In genomic region chrIII:5442711-5443253, ce11 we compare ENCODE assay signal across 3 worm cellular contexts.
A peak's percentile ranks its signal among the peaks of the same experiment; 100 is the strongest.
TF ChIP-seq lines count a peak whose summit lies in the region.

T24G10.2 (minus strand) TSS chrIII:5442761.
disl-2 (plus strand) TSS chrIII:5443167.

TF ChIP-seq in whole organism, L1 larva, 84 proteins besides CTCF, POLR2A, EP300 and RAD21 (continued from another document and continues in another):
- TF ChIP-seq hlh-17 (GFP tag; optimal IDR thresholded peaks at IDR 0.05; lab: Kevin White, UChicago; ENCODE audit: borderline replicate concordance) (no peak), nhr-12 (tag; optimal IDR thresholded peaks at IDR 0.05; lab: Kevin White, UChicago) (no peak), ceh-82 (tag; optimal IDR thresholded peaks at IDR 0.05; lab: Kevin White, UChicago) (peak in 2 of 3 experiments; percentile 5 to 74), tbx-2 (tag; optimal IDR thresholded peaks at IDR 0.05; lab: Kevin White, UChicago) (peak; percentile 28), ceh-63 (GFP tag; optimal IDR thresholded peaks at IDR 0.05; lab: Kevin White, UChicago) (no peak), nhr-71 (tag; optimal IDR thresholded peaks at IDR 0.05; lab: Kevin White, UChicago) (peak; percentile 37), blmp-1 (tag; optimal IDR thresholded peaks at IDR 0.05; lab: Kevin White, UChicago) (peak; percentile 63), nhr-90 (tag; optimal IDR thresholded peaks at IDR 0.05; lab: Kevin White, UChicago; ENCODE audit: poor library complexity) (no peak), nhr-85 (tag; lab: Kevin White, UChicago) (peak; percentile 63), swsn-7 (tag; optimal IDR thresholded peaks at IDR 0.05; lab: Kevin White, UChicago) (peak; percentile 30), aly-2 (tag; optimal IDR thresholded peaks at IDR 0.05; lab: Kevin White, UChicago) (no peak), mab-9 (GFP tag; IDR thresholded peaks at IDR 0.05; lab: Robert Waterston, UW) (no peak), zip-4 (GFP tag; optimal IDR thresholded peaks at IDR 0.05; lab: Kevin White, UChicago) (no peak), dsc-1 (tag; optimal IDR thresholded peaks at IDR 0.05; lab: Kevin White, UChicago) (no peak), nhr-76 (tag; optimal IDR thresholded peaks at IDR 0.05; lab: Kevin White, UChicago) (no peak), pag-3 (tag; optimal IDR thresholded peaks at IDR 0.05; lab: Kevin White, UChicago; ENCODE audit: borderline replicate concordance, insufficient read depth) (no peak), C34B4.2 (tag; optimal IDR thresholded peaks at IDR 0.05; lab: Kevin White, UChicago) (no peak), ama-1 (optimal IDR thresholded peaks at IDR 0.05; lab: Kevin White, UChicago) (no peak), sox-4 (tag; optimal IDR thresholded peaks at IDR 0.05; lab: Kevin White, UChicago) (no peak), hpl-2 (GFP tag; optimal IDR thresholded peaks at IDR 0.05; lab: Kevin White, UChicago) (no peak), ets-5 (GFP tag; IDR thresholded peaks at IDR 0.05; lab: Robert Waterston, UW) (no peak), jun-1 (tag; optimal IDR thresholded peaks at IDR 0.05; lab: Kevin White, UChicago) (peak; percentile 12), xbp-1 (tag; optimal IDR thresholded peaks at IDR 0.05; lab: Kevin White, UChicago) (peak; percentile 51), unc-130 (tag; optimal IDR thresholded peaks at IDR 0.05; lab: Kevin White, UChicago) (peak; percentile 49), lin-13 (GFP tag; optimal IDR thresholded peaks at IDR 0.05; lab: Kevin White, UChicago) (no peak), nhr-47 (tag; optimal IDR thresholded peaks at IDR 0.05; lab: Kevin White, UChicago) (peak; percentile 45), lin-35 (GFP tag; optimal IDR thresholded peaks at IDR 0.05; lab: Kevin White, UChicago) (peak; percentile 62 to 78), nhr-237 (tag; optimal IDR thresholded peaks at IDR 0.05; lab: Kevin White, UChicago) (no peak), hlh-4 (tag; optimal IDR thresholded peaks at IDR 0.05; lab: Kevin White, UChicago) (no peak), sptf-1 (tag; optimal IDR thresholded peaks at IDR 0.05; lab: Kevin White, UChicago) (no peak), sup-37 (GFP tag; optimal IDR thresholded peaks at IDR 0.05; lab: Kevin White, UChicago) (no peak), mep-1 (tag; optimal IDR thresholded peaks at IDR 0.05; lab: Kevin White, UChicago) (peak; percentile 78), lin-14 (GFP tag; optimal IDR thresholded peaks at IDR 0.05; lab: Kevin White, UChicago) (peak; percentile 50), mef-2 (tag; optimal IDR thresholded peaks at IDR 0.05; lab: Kevin White, UChicago) (no peak), skn-1 (tag; optimal IDR thresholded peaks at IDR 0.05; lab: Kevin White, UChicago) (peak; percentile 68), egl-13 (tag; optimal IDR thresholded peaks at IDR 0.05; lab: Kevin White, UChicago) (no peak), dpl-1 (GFP tag; optimal IDR thresholded peaks at IDR 0.05; lab: Kevin White, UChicago) (peak; percentile 63 to 78 (median 70)), vab-15 (tag; optimal IDR thresholded peaks at IDR 0.05; lab: Kevin White, UChicago) (peak; percentile 6), lin-39 (tag; optimal IDR thresholded peaks at IDR 0.05; lab: Kevin White, UChicago) (peak; percentile 3), pqm-1 (tag; optimal IDR thresholded peaks at IDR 0.05; lab: Kevin White, UChicago) (no peak), lir-3 (tag; optimal IDR thresholded peaks at IDR 0.05; lab: Kevin White, UChicago; ENCODE audit: poor library complexity) (no peak), unc-98 (GFP tag; IDR thresholded peaks at IDR 0.05; lab: Robert Waterston, UW) (no peak), efl-1 (optimal IDR thresholded peaks at IDR 0.05; lab: Kevin White, UChicago) (peak; percentile 64 to 71), efl-1 (GFP tag; optimal IDR thresholded peaks at IDR 0.05 in 1 of 2; lab: Kevin White, UChicago) (peak; percentile 73 to 96), unc-30 (tag; optimal IDR thresholded peaks at IDR 0.05; lab: Kevin White, UChicago) (no peak)

TF ChIP-seq in whole organism, L3 larva, 47 proteins besides CTCF, POLR2A, EP300 and RAD21 (continued from another document):
- peak; percentile 44 for TF ChIP-seq lin-39 (tag; optimal IDR thresholded peaks at IDR 0.05; lab: Kevin White, UChicago)
- TF ChIP-seq lin-15B (tag; optimal IDR thresholded peaks at IDR 0.05; lab: Kevin White, UChicago): peak; percentile 67
- no peak for TF ChIP-seq unc-62 (GFP tag; optimal IDR thresholded peaks at IDR 0.05; lab: Kevin White, UChicago)
- TF ChIP-seq nhr-67 (tag; optimal IDR thresholded peaks at IDR 0.05; lab: Kevin White, UChicago): no peak
- TF ChIP-seq fos-1 (tag; optimal IDR thresholded peaks at IDR 0.05; lab: Kevin White, UChicago): no peak
- no peak for TF ChIP-seq nhr-43 (tag; optimal IDR thresholded peaks at IDR 0.05; lab: Kevin White, UChicago; ENCODE audit: poor library complexity, severe bottlenecking)

TF ChIP-seq in whole organism, young adult, 124 proteins besides CTCF, POLR2A, EP300 and RAD21 (continued from another document):
- no peak for TF ChIP-seq lin-26 (GFP tag; IDR thresholded peaks at IDR 0.05; lab: Robert Waterston, UW)
- TF ChIP-seq ceh-100 (GFP tag; IDR thresholded peaks at IDR 0.05; lab: Robert Waterston, UW): no peak
- no peak for TF ChIP-seq snpc-4 (GFP tag; optimal IDR thresholded peaks at IDR 0.05; lab: Kevin White, UChicago)
- TF ChIP-seq snpc-4 (tag; optimal IDR thresholded peaks at IDR 0.05; lab: Kevin White, UChicago): no peak
- no peak for TF ChIP-seq ceh-27 (GFP tag; optimal IDR thresholded peaks at IDR 0.05; lab: Kevin White, UChicago)
- peak; percentile 17 for TF ChIP-seq lin-54 (GFP tag; optimal IDR thresholded peaks at IDR 0.05; lab: Kevin White, UChicago)
- TF ChIP-seq hsf-1 (GFP tag; IDR thresholded peaks at IDR 0.05; lab: Robert Waterston, UW): no peak
- TF ChIP-seq sea-2 (GFP tag; IDR thresholded peaks at IDR 0.05; lab: Robert Waterston, UW): no peak
- no peak for TF ChIP-seq die-1 (tag; optimal IDR thresholded peaks at IDR 0.05; lab: Kevin White, UChicago)
- no peak for TF ChIP-seq egl-44 (GFP tag; IDR thresholded peaks at IDR 0.05; lab: Robert Waterston, UW)
- 0 out of 2 replicates have a peak, but pooled peaks have one; percentile 22 for TF ChIP-seq F33H1.4 (GFP tag; IDR thresholded peaks at IDR 0.05; lab: Robert Waterston, UW)
- peak; percentile 76 for TF ChIP-seq attf-5 (GFP tag; optimal IDR thresholded peaks at IDR 0.05; lab: Kevin White, UChicago)
- no peak for TF ChIP-seq Y53F4B.3 (GFP tag; IDR thresholded peaks at IDR 0.05; lab: Robert Waterston, UW)
- no peak for TF ChIP-seq zim-3 (tag; optimal IDR thresholded peaks at IDR 0.05; lab: Kevin White, UChicago)
